Fruit fly (Drosophila melanogaster): ENCODE data around the gene COX5BL.

Gene COX5BL

dm6 chr2L:6566020-6566687 is 6.9 kb downstream of the COX5BL start, which contains the start of gene CG13766 (continued):
- TF ChIP-seq CG4360 (GFP tag; IDR thresholded peaks at IDR 0.05) = no peak
- TF ChIP-seq CG17829 (tag; optimal IDR thresholded peaks at IDR 0.05) = peak; percentile 41
- no peak for TF ChIP-seq CG9932 (GFP tag; IDR thresholded peaks at IDR 0.05)
- TF ChIP-seq crp (GFP tag; optimal IDR thresholded peaks at IDR 0.05) = no peak
- TF ChIP-seq Ravus (GFP tag; IDR thresholded peaks at IDR 0.05) = no peak
- no peak for TF ChIP-seq CG3407 (GFP tag; optimal IDR thresholded peaks at IDR 0.05)
- TF ChIP-seq HLH54F (GFP tag; optimal IDR thresholded peaks at IDR 0.05) = no peak
- TF ChIP-seq abd-A (tag; optimal IDR thresholded peaks at IDR 0.05) = no peak
- TF ChIP-seq scrt (GFP tag; optimal IDR thresholded peaks at IDR 0.05) = no peak
- no peak for TF ChIP-seq Kr (GFP tag; optimal IDR thresholded peaks at IDR 0.05)
- no peak for TF ChIP-seq Nf-YB (GFP tag; optimal IDR thresholded peaks at IDR 0.05)
- peak; percentile 28 for TF ChIP-seq CG10267 (tag; optimal IDR thresholded peaks at IDR 0.05)
- TF ChIP-seq lmd (GFP tag; IDR thresholded peaks at IDR 0.05) = no peak
- TF ChIP-seq fru (optimal IDR thresholded peaks at IDR 0.05) = no peak
- peak; percentile 64 for TF ChIP-seq CG9797 (GFP tag; optimal IDR thresholded peaks at IDR 0.05)
- no peak for TF ChIP-seq dm (GFP tag; optimal IDR thresholded peaks at IDR 0.05)
- TF ChIP-seq CG9727 (GFP tag; optimal IDR thresholded peaks at IDR 0.05) = no peak
- TF ChIP-seq luna (GFP tag; optimal IDR thresholded peaks at IDR 0.05) = no peak
- TF ChIP-seq CG15269 (tag; optimal IDR thresholded peaks at IDR 0.05) = no peak
- peak; percentile 58 for TF ChIP-seq wek (GFP tag; optimal IDR thresholded peaks at IDR 0.05)
- no peak for TF ChIP-seq E2f2 (GFP tag; IDR thresholded peaks at IDR 0.05)
- no peak for TF ChIP-seq CG5180 (GFP tag; optimal IDR thresholded peaks at IDR 0.05)
- no peak for TF ChIP-seq ttk (GFP tag; IDR thresholded peaks at IDR 0.05)
- no peak for TF ChIP-seq nau (GFP tag; optimal IDR thresholded peaks at IDR 0.05)
- TF ChIP-seq Hr3 (GFP tag; optimal IDR thresholded peaks at IDR 0.05) = no peak
- TF ChIP-seq Antp (GFP tag; optimal IDR thresholded peaks at IDR 0.05) = no peak
- TF ChIP-seq D (optimal IDR thresholded peaks at IDR 0.05) = no peak
- no peak for TF ChIP-seq D (GFP tag; optimal IDR thresholded peaks at IDR 0.05)
- TF ChIP-seq stwl (tag; optimal IDR thresholded peaks at IDR 0.05) = peak; percentile 87
- no peak for TF ChIP-seq Sry-β (GFP tag; optimal IDR thresholded peaks at IDR 0.05)
- TF ChIP-seq row (GFP tag; IDR thresholded peaks at IDR 0.05) = no peak
- peak; percentile 97 for TF ChIP-seq vnd (GFP tag; IDR thresholded peaks at IDR 0.05; ENCODE audit: partially characterized antibody)
- TF ChIP-seq Ets65A (GFP tag) = peak; percentile 48
- TF ChIP-seq exex (tag; optimal IDR thresholded peaks at IDR 0.05) = no peak
- peak; percentile 100 for TF ChIP-seq CG14860 (GFP tag; IDR thresholded peaks at IDR 0.05; ENCODE audit: partially characterized antibody)
- TF ChIP-seq hth (optimal IDR thresholded peaks at IDR 0.05) = no peak
- no peak for TF ChIP-seq CG1233 (GFP tag; optimal IDR thresholded peaks at IDR 0.05)
- peak; percentile 74 for TF ChIP-seq pzg (GFP tag; optimal IDR thresholded peaks at IDR 0.05)
- TF ChIP-seq p53 (GFP tag; optimal IDR thresholded peaks at IDR 0.05) = no peak
- peak; percentile 72; the same call in 2 of the 3 replicates for TF ChIP-seq knrl (GFP tag; IDR thresholded peaks at IDR 0.05; ENCODE audit: partially characterized antibody)
- no peak for TF ChIP-seq ap (GFP tag; IDR thresholded peaks at IDR 0.05)
- TF ChIP-seq dimm (GFP tag; IDR thresholded peaks at IDR 0.05) = no peak
- TF ChIP-seq dmrt99B (tag; optimal IDR thresholded peaks at IDR 0.05) = no peak
- no peak for TF ChIP-seq lola (GFP tag; optimal IDR thresholded peaks at IDR 0.05)
- no peak for TF ChIP-seq trh (GFP tag; optimal IDR thresholded peaks at IDR 0.05)
- no peak for TF ChIP-seq CHES-1-like (GFP tag; optimal IDR thresholded peaks at IDR 0.05)
- peak; percentile 100 for TF ChIP-seq HLH4C (GFP tag; IDR thresholded peaks at IDR 0.05; ENCODE audit: partially characterized antibody)
- peak; percentile 44 for TF ChIP-seq Dp (GFP tag; optimal IDR thresholded peaks at IDR 0.05)
- TF ChIP-seq fd102C (GFP tag; optimal IDR thresholded peaks at IDR 0.05) = no peak
- TF ChIP-seq nerfin-1 (tag; optimal IDR thresholded peaks at IDR 0.05) = no peak
